Fruit fly (Drosophila melanogaster) whole organism, prepupa: ENCODE data around the gene ppk31.
A peak's percentile ranks its signal among the peaks of the same experiment; 100 is the strongest.

ENCODE experiments used
- Blimp-1 ChIP-seq: fragments of 200-800 bp; sonication (Bioruptor generic); optimal IDR thresholded peaks from 3 replicates; lab custom pipeline; 2017; ENCODE audit warnings: missing biosample characterization, missing genetic modification characterization, mild to moderate bottlenecking, moderate library complexity, missing genetic modification reagents
- CG10631 ChIP-seq: fragments of 200-800 bp; sonication (Bioruptor generic); optimal IDR thresholded peaks from 2 replicates; lab custom pipeline; 2016; ENCODE audit warnings: missing biosample characterization, missing genetic modification characterization
- CG10669 ChIP-seq: fragments of 200-800 bp; sonication (Bioruptor generic); optimal IDR thresholded peaks from 3 replicates; lab custom pipeline; 2018; ENCODE audit warnings: missing biosample characterization, mild to moderate bottlenecking, missing genetic modification characterization, moderate library complexity
- CG11294 ChIP-seq: fragments of 200-800 bp; sonication (Bioruptor generic); IDR thresholded peaks from 2 replicates; pipeline ENCODE4 v1.3.6; 2022; ENCODE audit warnings: missing biosample characterization, missing genetic modification characterization
- CG11762 ChIP-seq: fragments of 200-800 bp; sonication (Bioruptor generic); optimal IDR thresholded peaks from 3 replicates; lab custom pipeline; 2016; ENCODE audit warnings: missing biosample characterization, missing genetic modification characterization; ENCODE audit not compliant: insufficient read depth
- CG11902 ChIP-seq: fragments of 200-800 bp; sonication (Bioruptor generic); optimal IDR thresholded peaks from 3 replicates; lab custom pipeline; 2016; ENCODE audit warnings: missing biosample characterization, missing genetic modification characterization
- CG15336 ChIP-seq: fragments of 200-800 bp; sonication (Bioruptor generic); IDR thresholded peaks from 2 replicates; pipeline ENCODE4 v1.3.6; 2022; ENCODE audit warnings: missing biosample characterization, missing genetic modification characterization
- CG1621 ChIP-seq: fragments of 200-800 bp; sonication (Bioruptor generic); optimal IDR thresholded peaks from 3 replicates; lab custom pipeline; 2018; ENCODE audit warnings: missing biosample characterization, mild to moderate bottlenecking, missing genetic modification characterization
- CG16779 ChIP-seq: fragments of 200-800 bp; sonication (Bioruptor generic); optimal IDR thresholded peaks from 3 replicates; lab custom pipeline; 2017; ENCODE audit warnings: missing biosample characterization, mild to moderate bottlenecking, missing genetic modification characterization
- CG3032 ChIP-seq: fragments of 200-800 bp; optimal IDR thresholded peaks from 2 replicates; lab custom pipeline; 2019; ENCODE audit warnings: missing biosample characterization, mild to moderate bottlenecking, missing genetic modification characterization, moderate library complexity
- CG31627 ChIP-seq: fragments of 200-800 bp; sonication (Bioruptor generic); optimal IDR thresholded peaks from 3 replicates; lab custom pipeline; 2016; ENCODE audit warnings: missing biosample characterization, missing genetic modification characterization
- CG32006 ChIP-seq: fragments of 200-800 bp; sonication (Bioruptor generic); optimal IDR thresholded peaks from 3 replicates; lab custom pipeline; 2017; ENCODE audit warnings: missing biosample characterization, mild to moderate bottlenecking, missing genetic modification characterization
- CG34406 ChIP-seq: fragments of 200-800 bp; sonication (Bioruptor generic); optimal IDR thresholded peaks from 3 replicates; lab custom pipeline; 2016; ENCODE audit warnings: missing biosample characterization, missing genetic modification characterization
- CG3919 ChIP-seq: fragments of 200-800 bp; sonication (Bioruptor generic); optimal IDR thresholded peaks from 3 replicates; lab custom pipeline; 2016; ENCODE audit warnings: missing biosample characterization, missing genetic modification characterization
- CG4318 ChIP-seq: fragments of 200-800 bp; sonication (Bioruptor generic); optimal IDR thresholded peaks from 3 replicates; lab custom pipeline; 2017; ENCODE audit warnings: missing biosample characterization, mild to moderate bottlenecking, missing genetic modification characterization
- CG6163 ChIP-seq: fragments of 200-800 bp; sonication (Bioruptor generic); IDR thresholded peaks from 3 replicates; pipeline ENCODE4 v1.3.6; 2022; ENCODE audit warnings: missing biosample characterization, missing genetic modification characterization
- CG6792 ChIP-seq: fragments of 200-800 bp; sonication (Bioruptor generic); optimal IDR thresholded peaks from 3 replicates; lab custom pipeline; 2016; ENCODE audit warnings: missing biosample characterization, missing genetic modification characterization
- CG6808 ChIP-seq: fragments of 200-800 bp; sonication (Bioruptor generic); optimal IDR thresholded peaks from 3 replicates; lab custom pipeline; 2017; ENCODE audit warnings: missing biosample characterization, missing genetic modification characterization, mild to moderate bottlenecking, moderate library complexity, missing genetic modification reagents
- CG8119 ChIP-seq: fragments of 200-800 bp; sonication (Bioruptor generic); IDR thresholded peaks from 3 replicates; pipeline ENCODE4 v1.3.6; 2022; ENCODE audit warnings: missing biosample characterization, missing genetic modification characterization
- CG8319 ChIP-seq: fragments of 200-800 bp; sonication (Bioruptor generic); optimal IDR thresholded peaks from 3 replicates; lab custom pipeline; 2016; ENCODE audit warnings: missing biosample characterization, missing genetic modification characterization
- CG8632 ChIP-seq: fragments of 200-800 bp; sonication (Bioruptor generic); optimal IDR thresholded peaks from 3 replicates; lab custom pipeline; 2016; ENCODE audit warnings: missing biosample characterization, missing genetic modification characterization
- CG9139 ChIP-seq: fragments of 200-800 bp; sonication (Bioruptor generic); optimal IDR thresholded peaks from 3 replicates; lab custom pipeline; 2017; ENCODE audit warnings: missing biosample characterization, mild to moderate bottlenecking, missing genetic modification characterization
- Eip75B ChIP-seq: fragments of 200-800 bp; sonication (Bioruptor generic); optimal IDR thresholded peaks from 3 replicates; lab custom pipeline; 2016; ENCODE audit warnings: missing biosample characterization, missing genetic modification characterization
- Eip78C ChIP-seq: fragments of 200-800 bp; sonication (Bioruptor generic); peaks from one replicate; lab custom pipeline; 2016; ENCODE audit warnings: missing biosample characterization, missing genetic modification characterization
- Ets21C ChIP-seq: fragments of 200-800 bp; sonication (Bioruptor generic); optimal IDR thresholded peaks from 3 replicates; lab custom pipeline; 2016; ENCODE audit warnings: missing biosample characterization, missing genetic modification characterization
- Ets96B ChIP-seq: fragments of 200-800 bp; optimal IDR thresholded peaks from 2 replicates; lab custom pipeline; 2019; ENCODE audit warnings: missing biosample characterization, mild to moderate bottlenecking, missing genetic modification characterization, moderate library complexity
- Gug ChIP-seq: fragments of 200-800 bp; sonication (Bioruptor generic); IDR thresholded peaks from 2 replicates; pipeline ENCODE4 v1.3.6; 2022; ENCODE audit warnings: missing biosample characterization, missing genetic modification characterization
- Hr39 ChIP-seq: fragments of 200-800 bp; sonication (Bioruptor generic); optimal IDR thresholded peaks from 2 replicates; lab custom pipeline; 2016; ENCODE audit warnings: missing biosample characterization, missing genetic modification characterization
- Hr4 ChIP-seq: fragments of 200-800 bp; sonication (Bioruptor generic); optimal IDR thresholded peaks from 3 replicates; lab custom pipeline; 2016; ENCODE audit warnings: missing biosample characterization, missing genetic modification characterization
- Met ChIP-seq: fragments of 200-800 bp; sonication (Bioruptor generic); optimal IDR thresholded peaks from 3 replicates; lab custom pipeline; 2016; ENCODE audit warnings: missing biosample characterization, missing genetic modification characterization
- OdsH ChIP-seq: fragments of 200-800 bp; sonication (Bioruptor generic); optimal IDR thresholded peaks from 3 replicates; lab custom pipeline; 2016; ENCODE audit warnings: missing biosample characterization, missing genetic modification characterization
- Smox ChIP-seq: fragments of 200-800 bp; sonication (Bioruptor generic); optimal IDR thresholded peaks from 3 replicates; lab custom pipeline; 2016; ENCODE audit warnings: missing biosample characterization, missing genetic modification characterization
- Sox102F ChIP-seq: fragments of 200-800 bp; sonication (Bioruptor generic); optimal IDR thresholded peaks from 2 replicates; lab custom pipeline; 2016; ENCODE audit warnings: missing biosample characterization, mild to moderate bottlenecking, missing genetic modification characterization
- Sox14 ChIP-seq: fragments of 200-800 bp; sonication (Bioruptor generic); optimal IDR thresholded peaks from 3 replicates; lab custom pipeline; 2016; ENCODE audit warnings: missing biosample characterization, missing genetic modification characterization
- Sox15 ChIP-seq: fragments of 200-800 bp; sonication (Bioruptor generic); optimal IDR thresholded peaks from 3 replicates; lab custom pipeline; 2016; ENCODE audit warnings: missing biosample characterization, missing genetic modification characterization
- achi ChIP-seq: fragments of 200-800 bp; sonication (Bioruptor generic); optimal IDR thresholded peaks from 3 replicates; lab custom pipeline; 2016; ENCODE audit warnings: missing biosample characterization, missing genetic modification characterization
- cyc ChIP-seq: fragments of 200-800 bp; sonication (Bioruptor generic); optimal IDR thresholded peaks from 3 replicates; lab custom pipeline; 2016; ENCODE audit warnings: missing biosample characterization, missing genetic modification characterization
- dac ChIP-seq: fragments of 200-800 bp; sonication (Bioruptor generic); optimal IDR thresholded peaks from 2 replicates; lab custom pipeline; 2017; ENCODE audit warnings: missing biosample characterization, mild to moderate bottlenecking, missing genetic modification characterization
- dsx ChIP-seq: fragments of 200-800 bp; optimal IDR thresholded peaks from 3 replicates; lab custom pipeline; 2019; ENCODE audit warnings: missing biosample characterization, mild to moderate bottlenecking, missing genetic modification characterization, moderate library complexity; ENCODE audit not compliant: poor library complexity, severe bottlenecking
- eg ChIP-seq: fragments of 200-800 bp; sonication (Bioruptor generic); IDR thresholded peaks from 3 replicates; pipeline ENCODE4 v1.3.6; 2022; ENCODE audit warnings: missing biosample characterization, missing genetic modification characterization
- esn ChIP-seq: fragments of 200-800 bp; sonication (Bioruptor generic); optimal IDR thresholded peaks from 2 replicates; lab custom pipeline; 2016; ENCODE audit warnings: missing biosample characterization, mild to moderate bottlenecking, missing genetic modification characterization, moderate library complexity
- fd59A ChIP-seq: fragments of 200-800 bp; sonication (Bioruptor generic); optimal IDR thresholded peaks from 2 replicates; lab custom pipeline; 2017; ENCODE audit warnings: missing biosample characterization, mild to moderate bottlenecking, missing genetic modification characterization, missing genetic modification reagents
- fd85E ChIP-seq: fragments of 200-800 bp; sonication (Bioruptor generic); optimal IDR thresholded peaks from 3 replicates; lab custom pipeline; 2016; ENCODE audit warnings: missing biosample characterization, missing genetic modification characterization
- lz ChIP-seq: fragments of 200-800 bp; sonication (Bioruptor generic); optimal IDR thresholded peaks from 3 replicates; lab custom pipeline; 2016; ENCODE audit warnings: missing biosample characterization, missing genetic modification characterization
- net ChIP-seq: fragments of 200-800 bp; sonication (Bioruptor generic); optimal IDR thresholded peaks from 3 replicates; lab custom pipeline; 2016; ENCODE audit warnings: missing biosample characterization, missing genetic modification characterization
- pdm3 ChIP-seq: fragments of 200-800 bp; sonication (Bioruptor generic); optimal IDR thresholded peaks from 3 replicates; lab custom pipeline; 2016; ENCODE audit warnings: missing biosample characterization, missing genetic modification characterization
- salr ChIP-seq, 2 experiments: fragments of 200-800 bp; sonication (Bioruptor generic); optimal IDR thresholded peaks; 3 replicates each; lab custom pipeline; 2016 to 2018; ENCODE audit warnings: missing biosample characterization in 2 of 2, missing genetic modification characterization in 2 of 2, mild to moderate bottlenecking in 1 of 2
- spab ChIP-seq: fragments of 200-800 bp; sonication (Bioruptor generic); optimal IDR thresholded peaks from 2 replicates; lab custom pipeline; 2017; ENCODE audit warnings: missing biosample characterization, mild to moderate bottlenecking, missing genetic modification characterization, missing genetic modification reagents
- ss ChIP-seq, 2 experiments: fragments of 200-800 bp; sonication (Bioruptor generic); optimal IDR thresholded peaks; 2 replicates in 1 of 2; 3 replicates in 1 of 2; lab custom pipeline; 2017 to 2018; ENCODE audit warnings: mild to moderate bottlenecking in 2 of 2, missing biosample characterization in 2 of 2, missing genetic modification characterization in 2 of 2, moderate library complexity in 1 of 2
- svp ChIP-seq: fragments of 200-800 bp; sonication (Bioruptor generic); peaks from one replicate; lab custom pipeline; 2016; ENCODE audit warnings: missing biosample characterization, missing genetic modification characterization
- vri ChIP-seq: fragments of 200-800 bp; sonication (Bioruptor generic); optimal IDR thresholded peaks from 3 replicates; lab custom pipeline; 2016; ENCODE audit warnings: missing biosample characterization, mild to moderate bottlenecking, missing genetic modification characterization

ppk31 gene

dm6 chr3R:27204694-27205414, 41.9 kb downstream of the ppk31 start:
- TF ChIP-seq cyc (GFP tag; lab: Kevin White, UChicago) (peak; percentile 32), CG6163 (no peak), Ets21C (no peak), esn (GFP tag; lab: Kevin White, UChicago) (peak; percentile 20), Eip75B (no peak), CG6808 (GFP tag; lab: Kevin White, UChicago) (peak; percentile 55), Ets96B (tag; lab: Kevin White, UChicago) (peak; percentile 74), CG3919 (GFP tag; lab: Kevin White, UChicago) (peak; percentile 43), CG3032 (tag; lab: Kevin White, UChicago) (peak; percentile 66), Smox (GFP tag; lab: Kevin White, UChicago) (peak; percentile 11), CG1621 (tag; lab: Kevin White, UChicago) (no peak), CG32006 (GFP tag; lab: Kevin White, UChicago) (peak; percentile 29), Gug (GFP tag; lab: Robert Waterston, UW) (no peak), CG8319 (GFP tag; lab: Kevin White, UChicago) (no peak), CG6792 (GFP tag; lab: Kevin White, UChicago) (no peak), Blimp-1 (GFP tag; lab: Kevin White, UChicago) (peak; percentile 20), spab (GFP tag; lab: Kevin White, UChicago) (peak; percentile 49), CG16779 (tag; lab: Kevin White, UChicago) (no peak), CG4318 (GFP tag; lab: Kevin White, UChicago) (no peak), Hr39 (GFP tag; lab: Kevin White, UChicago) (no peak), eg (GFP tag; lab: Robert Waterston, UW) (no peak), OdsH (GFP tag; lab: Kevin White, UChicago) (peak; percentile 12), fd59A (GFP tag; lab: Kevin White, UChicago) (peak; percentile 42), CG34406 (GFP tag; lab: Kevin White, UChicago) (peak; percentile 35), lz (GFP tag; lab: Kevin White, UChicago) (no peak), CG9139 (no peak), Sox102F (GFP tag; lab: Kevin White, UChicago) (no peak), salr (GFP tag; optimal IDR thresholded peaks at IDR 0.05; lab: Kevin White, UChicago) (no peak), CG8119 (GFP tag; lab: Robert Waterston, UW) (0 out of 3 replicates have a peak, but pooled peaks have one; percentile 21), net (GFP tag; lab: Kevin White, UChicago) (no peak), achi (peak; percentile 41), CG10669 (peak; percentile 60), Sox15 (GFP tag; lab: Kevin White, UChicago) (no peak), dac (GFP tag; lab: Kevin White, UChicago) (no peak), pdm3 (GFP tag; lab: Kevin White, UChicago) (no peak), dsx (peak; percentile 34), ss (GFP tag; optimal IDR thresholded peaks at IDR 0.05; lab: Kevin White, UChicago) (peak in 1 of 2 experiments; percentile 10), CG11294 (no peak), CG10631 (GFP tag; lab: Kevin White, UChicago) (peak; percentile 21), CG11762 (GFP tag; lab: Kevin White, UChicago) (peak; percentile 23), fd85E (GFP tag; lab: Kevin White, UChicago) (no peak), Met (GFP tag; lab: Kevin White, UChicago) (peak; percentile 32), svp (GFP tag; lab: Kevin White, UChicago) (peak; percentile 63), CG15336 (GFP tag; lab: Robert Waterston, UW) (no peak), CG8632 (GFP tag; lab: Kevin White, UChicago) (peak; percentile 51), CG31627 (GFP tag; lab: Kevin White, UChicago) (no peak), vri (GFP tag; lab: Kevin White, UChicago) (no peak), CG11902 (GFP tag; lab: Kevin White, UChicago) (peak; percentile 42), Hr4 (GFP tag; lab: Kevin White, UChicago) (no peak), Sox14 (GFP tag; lab: Kevin White, UChicago) (no peak), Eip78C (GFP tag; lab: Kevin White, UChicago) (peak; percentile 61)
